Worm (Caenorhabditis elegans): Measurements from ENCODE around the gene DH11.5.
A peak's percentile ranks its signal among the peaks of the same experiment; 100 is the strongest.

Gene DH11.5

ce11 chrII:8039416-8039815, 63.0 kb downstream of the DH11.5 start, which contains the start of the genes ubh-4 and algn-6 (continued):
- TF ChIP-seq tbx-2 (tag; optimal IDR thresholded peaks at IDR 0.05) (peak; percentile 53), nhr-71 (tag; optimal IDR thresholded peaks at IDR 0.05) (peak; percentile 72), dsc-1 (tag; optimal IDR thresholded peaks at IDR 0.05) (peak; percentile 28), nhr-19 (GFP tag; conservative IDR thresholded peaks at IDR 0.05) (peak; percentile 50), pax-3 (tag; optimal IDR thresholded peaks at IDR 0.05) (peak; percentile 65), ztf-11 (tag; optimal IDR thresholded peaks at IDR 0.05) (peak in 1 of 2 experiments; percentile 43), vab-15 (tag; optimal IDR thresholded peaks at IDR 0.05) (peak; percentile 6), pag-3 (tag; optimal IDR thresholded peaks at IDR 0.05; ENCODE audit: borderline replicate concordance, insufficient read depth) (no peak), nhr-85 (tag) (peak; percentile 75), lin-15B (tag; optimal IDR thresholded peaks at IDR 0.05) (peak; percentile 83), unc-130 (tag; optimal IDR thresholded peaks at IDR 0.05) (peak; percentile 34), mdl-1 (tag; optimal IDR thresholded peaks at IDR 0.05) (peak in 1 of 2 experiments; percentile 17), zag-1 (tag; optimal IDR thresholded peaks at IDR 0.05) (no peak), F16B12.6 (tag; optimal IDR thresholded peaks at IDR 0.05) (no peak), skn-1 (tag; optimal IDR thresholded peaks at IDR 0.05) (peak; percentile 31), lir-3 (tag; optimal IDR thresholded peaks at IDR 0.05; ENCODE audit: poor library complexity) (peak; percentile 80), isw-1 (GFP tag; IDR thresholded peaks at IDR 0.05) (peak; percentile 34), efl-1 (optimal IDR thresholded peaks at IDR 0.05) (peak; percentile 67), efl-1 (GFP tag; optimal IDR thresholded peaks at IDR 0.05 in 1 of 2) (peak; percentile 63 to 96), blmp-1 (tag; optimal IDR thresholded peaks at IDR 0.05) (peak; percentile 16), nhr-237 (tag; optimal IDR thresholded peaks at IDR 0.05) (no peak), nhr-20 (tag; optimal IDR thresholded peaks at IDR 0.05) (peak; percentile 72), ztf-4 (tag; optimal IDR thresholded peaks at IDR 0.05) (no peak), unc-86 (tag; optimal IDR thresholded peaks at IDR 0.05) (peak; percentile 23), lsy-2 (tag; optimal IDR thresholded peaks at IDR 0.05) (peak; percentile 81 to 96), nhr-47 (tag; optimal IDR thresholded peaks at IDR 0.05) (peak; percentile 70), C16A3.4 (tag; optimal IDR thresholded peaks at IDR 0.05) (peak; percentile 82), aly-2 (tag; optimal IDR thresholded peaks at IDR 0.05) (no peak), irx-1 (tag; optimal IDR thresholded peaks at IDR 0.05) (peak; percentile 44), jun-1 (tag; optimal IDR thresholded peaks at IDR 0.05) (no peak), snpc-4 (tag; optimal IDR thresholded peaks at IDR 0.05) (peak; percentile 8), nhr-11 (tag; optimal IDR thresholded peaks at IDR 0.05) (no peak), nhr-90 (tag; optimal IDR thresholded peaks at IDR 0.05; ENCODE audit: poor library complexity) (peak; percentile 53), dpl-1 (GFP tag; optimal IDR thresholded peaks at IDR 0.05) (peak; percentile 57 to 74 (median 63)), mab-9 (GFP tag; IDR thresholded peaks at IDR 0.05) (no peak)

- TF ChIP-seq nhr-12 (tag; optimal IDR thresholded peaks at IDR 0.05) (no peak), nhr-47 (tag; optimal IDR thresholded peaks at IDR 0.05) (peak; percentile 27), xbp-1 (tag; optimal IDR thresholded peaks at IDR 0.05) (peak; percentile 23), unc-130 (tag; optimal IDR thresholded peaks at IDR 0.05) (no peak), swsn-7 (tag; optimal IDR thresholded peaks at IDR 0.05) (peak; percentile 48), nhr-84 (tag; optimal IDR thresholded peaks at IDR 0.05) (no peak), lir-3 (tag; optimal IDR thresholded peaks at IDR 0.05; ENCODE audit: poor library complexity) (peak; percentile 42), unc-98 (GFP tag; IDR thresholded peaks at IDR 0.05) (no peak), blmp-1 (tag; optimal IDR thresholded peaks at IDR 0.05) (peak; percentile 48), sox-4 (tag; optimal IDR thresholded peaks at IDR 0.05) (no peak), nhr-85 (tag) (peak; percentile 54), hpl-2 (GFP tag; optimal IDR thresholded peaks at IDR 0.05) (no peak), nhr-90 (tag; optimal IDR thresholded peaks at IDR 0.05; ENCODE audit: poor library complexity) (no peak), rnt-1 (tag; optimal IDR thresholded peaks at IDR 0.05) (peak; percentile 13), dpl-1 (GFP tag; optimal IDR thresholded peaks at IDR 0.05) (peak in 2 of 3 experiments; percentile 12 to 42), lin-13 (GFP tag; optimal IDR thresholded peaks at IDR 0.05) (peak; percentile 0), ceh-82 (tag; optimal IDR thresholded peaks at IDR 0.05) (peak in 1 of 3 experiments; percentile 16), ceh-8 (GFP tag; optimal IDR thresholded peaks at IDR 0.05) (no peak), efl-1 (optimal IDR thresholded peaks at IDR 0.05) (peak; percentile 21 to 38), efl-1 (GFP tag; optimal IDR thresholded peaks at IDR 0.05 in 1 of 2) (peak; percentile 47 to 68), tbx-2 (tag; optimal IDR thresholded peaks at IDR 0.05) (no peak), C16A3.4 (tag; optimal IDR thresholded peaks at IDR 0.05) (peak; percentile 18), lin-15B (tag; optimal IDR thresholded peaks at IDR 0.05) (peak; percentile 72), pax-3 (tag; optimal IDR thresholded peaks at IDR 0.05) (no peak), pag-3 (tag; optimal IDR thresholded peaks at IDR 0.05; ENCODE audit: borderline replicate concordance, insufficient read depth) (no peak), lin-14 (GFP tag; optimal IDR thresholded peaks at IDR 0.05) (peak; percentile 30), nhr-237 (tag; optimal IDR thresholded peaks at IDR 0.05) (no peak), snpc-4 (tag; optimal IDR thresholded peaks at IDR 0.05) (no peak), ceh-63 (GFP tag; optimal IDR thresholded peaks at IDR 0.05) (no peak), skn-1 (tag; optimal IDR thresholded peaks at IDR 0.05) (peak; percentile 21), nhr-20 (tag; optimal IDR thresholded peaks at IDR 0.05) (peak; percentile 32), snu-23 (GFP tag; optimal IDR thresholded peaks at IDR 0.05) (peak; percentile 43), lsy-2 (tag; optimal IDR thresholded peaks at IDR 0.05) (peak; percentile 65 to 74)
These were observed 65.2 kb downstream of the DH11.5 start for ce11 chrII:8041642-8042041.

Data from whole organism, L1 larva.